Fruit fly (Drosophila melanogaster) whole organism, embryonic: ENCODE data around the gene CG2931.

Source experiments
- CG1024 ChIP-seq: fragments of 200-800 bp; sonication (Bioruptor generic); IDR thresholded peaks from 2 replicates; pipeline ENCODE4 v1.3.6; 2022; ENCODE audit warnings: missing biosample characterization, missing genetic modification characterization
- CG10431 ChIP-seq: fragments of 200-800 bp; sonication (Bioruptor generic); optimal IDR thresholded peaks from 3 replicates; lab custom pipeline; 2018; ENCODE audit warnings: missing biosample characterization, mild to moderate bottlenecking, missing genetic modification characterization
- CG11398 ChIP-seq: fragments of 200-800 bp; sonication (Bioruptor generic); optimal IDR thresholded peaks from 2 replicates; lab custom pipeline; 2016; ENCODE audit warnings: missing biosample characterization, missing genetic modification characterization
- CG11504 ChIP-seq: fragments of 200-800 bp; sonication (Bioruptor generic); optimal IDR thresholded peaks from 3 replicates; lab custom pipeline; 2019; ENCODE audit warnings: missing biosample characterization, mild to moderate bottlenecking, missing genetic modification characterization, moderate library complexity
- CG12769 ChIP-seq: fragments of 200-800 bp; sonication (Bioruptor generic); optimal IDR thresholded peaks from 2 replicates; lab custom pipeline; 2019; ENCODE audit warnings: missing biosample characterization, mild to moderate bottlenecking, missing genetic modification characterization, moderate library complexity
- CG13287 ChIP-seq: fragments of 200-800 bp; sonication (Bioruptor generic); IDR thresholded peaks from 2 replicates; pipeline ENCODE4 v1.3.6; 2022; ENCODE audit warnings: missing biosample characterization, missing genetic modification characterization; ENCODE audit not compliant: partially characterized antibody
- CG16779 ChIP-seq: fragments of 200-800 bp; sonication (Bioruptor generic); IDR thresholded peaks from 2 replicates; pipeline ENCODE4 v1.3.6; 2022; ENCODE audit warnings: missing biosample characterization, missing genetic modification characterization
- CG17912 ChIP-seq: fragments of 200-800 bp; sonication (Bioruptor generic); optimal IDR thresholded peaks from 2 replicates; lab custom pipeline; 2018; ENCODE audit warnings: missing biosample characterization, mild to moderate bottlenecking, missing genetic modification characterization
- CG18011 ChIP-seq: fragments of 200-800 bp; sonication (Bioruptor generic); optimal IDR thresholded peaks from 2 replicates; lab custom pipeline; 2017; ENCODE audit warnings: missing biosample characterization, missing genetic modification characterization, mild to moderate bottlenecking, moderate library complexity, missing genotype
- CG18619 ChIP-seq: fragments of 200-800 bp; sonication (Bioruptor generic); optimal IDR thresholded peaks from 3 replicates; lab custom pipeline; 2017; ENCODE audit warnings: missing biosample characterization, mild to moderate bottlenecking, missing genetic modification characterization
- CG3163 ChIP-seq: fragments of 200-800 bp; sonication (Bioruptor generic); optimal IDR thresholded peaks from 3 replicates; lab custom pipeline; 2016; ENCODE audit warnings: missing biosample characterization, missing genetic modification characterization
- CG33213 ChIP-seq: fragments of 200-800 bp; sonication (Bioruptor generic); optimal IDR thresholded peaks from 3 replicates; lab custom pipeline; 2016; ENCODE audit warnings: missing biosample characterization, missing genetic modification characterization
- CG42726 ChIP-seq: fragments of 200-800 bp; sonication (Bioruptor generic); IDR thresholded peaks from 2 replicates; pipeline ENCODE4 v1.3.6; 2022; ENCODE audit warnings: missing biosample characterization, missing genetic modification characterization; ENCODE audit not compliant: partially characterized antibody
- CG4617 ChIP-seq: fragments of 200-800 bp; sonication (Bioruptor generic); optimal IDR thresholded peaks from 3 replicates; lab custom pipeline; 2016; ENCODE audit warnings: missing biosample characterization, missing genetic modification characterization, borderline replicate concordance
- CG4730 ChIP-seq: fragments of 200-800 bp; sonication (Bioruptor generic); IDR thresholded peaks from 2 replicates; pipeline ENCODE4 v1.3.6; 2022; ENCODE audit warnings: missing biosample characterization, missing genetic modification characterization
- CG5245 ChIP-seq: fragments of 200-800 bp; sonication (Bioruptor generic); optimal IDR thresholded peaks from 3 replicates; lab custom pipeline; 2016; ENCODE audit warnings: missing biosample characterization, missing genetic modification characterization
- CG8290 ChIP-seq, 3 experiments: fragments of 200-800 bp; sonication (Bioruptor generic); optimal IDR thresholded peaks; 2 replicates each; lab custom pipeline; 2016 to 2019; ENCODE audit warnings: missing biosample characterization in 3 of 3, missing genetic modification characterization in 3 of 3, mild to moderate bottlenecking in 2 of 3, moderate library complexity in 1 of 3
- Chrac-16 ChIP-seq: fragments of 200-800 bp; sonication (Bioruptor generic); optimal IDR thresholded peaks from 3 replicates; lab custom pipeline; 2016; ENCODE audit warnings: missing biosample characterization, missing genetic modification characterization
- D ChIP-seq, 2 experiments: fragments of 200-800 bp in 1 of 2; fragments of >200 bp in 1 of 2; sonication (Bioruptor generic) in 1 of 2; optimal IDR thresholded peaks; 2 replicates in 1 of 2; 3 replicates in 1 of 2; lab custom pipeline; 2017; ENCODE audit warnings: mild to moderate bottlenecking in 1 of 2, missing biosample characterization in 1 of 2, missing genetic modification characterization in 1 of 2, missing genetic modification reagents in 1 of 2
- Fer2 ChIP-seq: fragments of 200-800 bp; sonication (Bioruptor generic); optimal IDR thresholded peaks from 2 replicates; lab custom pipeline; 2018; ENCODE audit warnings: missing biosample characterization, mild to moderate bottlenecking, missing genetic modification characterization, moderate library complexity
- GATAe ChIP-seq: fragments of 200-800 bp; sonication (Bioruptor generic); conservative IDR thresholded peaks from 2 replicates; pipeline ENCODE4 v1.3.6; 2022; ENCODE audit warnings: missing biosample characterization, missing genetic modification characterization
- Gug ChIP-seq: fragments of 200-800 bp; sonication (Bioruptor generic); IDR thresholded peaks from 4 replicates; pipeline ENCODE4 v1.3.6; 2022; ENCODE audit warnings: missing biosample characterization, missing genetic modification characterization
- Hmr ChIP-seq: fragments of 200-800 bp; sonication (Bioruptor generic); optimal IDR thresholded peaks from 3 replicates; lab custom pipeline; 2017; ENCODE audit warnings: mild to moderate bottlenecking, missing biosample characterization, missing genetic modification reagents, missing genetic modification characterization
- Kr ChIP-seq: fragments of 200-800 bp; sonication (Bioruptor generic); optimal IDR thresholded peaks from 2 replicates; lab custom pipeline; 2017; ENCODE audit warnings: missing biosample characterization, mild to moderate bottlenecking, missing genetic modification characterization
- MESR4 ChIP-seq: fragments of 200-800 bp; sonication (Bioruptor generic); optimal IDR thresholded peaks from 2 replicates; lab custom pipeline; 2018; ENCODE audit warnings: missing biosample characterization, mild to moderate bottlenecking, missing genetic modification characterization, moderate library complexity
- Tbp ChIP-seq: fragments of >200 bp; optimal IDR thresholded peaks from 2 replicates; lab custom pipeline; 2018; ENCODE audit warnings: missing biosample characterization, missing genetic modification characterization
- ara ChIP-seq: fragments of 200-800 bp; sonication (Bioruptor generic); IDR thresholded peaks from 2 replicates; pipeline ENCODE4 v1.3.6; 2022; ENCODE audit warnings: missing biosample characterization, missing genetic modification characterization
- bsh ChIP-seq, 2 experiments: fragments of 200-800 bp; sonication (Bioruptor generic); optimal IDR thresholded peaks; 2 replicates each; lab custom pipeline; 2017 to 2018; ENCODE audit warnings: mild to moderate bottlenecking in 2 of 2, missing biosample characterization in 2 of 2, missing genetic modification characterization in 2 of 2, moderate library complexity in 1 of 2
- chm ChIP-seq: fragments of 200-800 bp; sonication (Bioruptor generic); IDR thresholded peaks from 2 replicates; pipeline ENCODE4 v1.3.6; 2022; ENCODE audit warnings: missing biosample characterization, missing genetic modification characterization
- dati ChIP-seq: fragments of 200-800 bp; sonication (Bioruptor generic); IDR thresholded peaks from 2 replicates; pipeline ENCODE4 v1.3.6; 2022; ENCODE audit warnings: missing biosample characterization, missing genetic modification characterization
- en ChIP-seq: fragments of 200-800 bp; sonication (Bioruptor generic); optimal IDR thresholded peaks from 2 replicates; lab custom pipeline; 2016; ENCODE audit warnings: missing biosample characterization, missing genetic modification characterization
- eyg ChIP-seq: fragments of 200-800 bp; sonication (Bioruptor generic); optimal IDR thresholded peaks from 3 replicates; lab custom pipeline; 2016; ENCODE audit warnings: missing biosample characterization, missing genetic modification characterization
- gro ChIP-seq: fragments of 200-800 bp; sonication (Bioruptor generic); optimal IDR thresholded peaks from 2 replicates; lab custom pipeline; 2016; ENCODE audit warnings: missing biosample characterization, missing genetic modification characterization
- her ChIP-seq: fragments of 200-800 bp; sonication (Bioruptor generic); optimal IDR thresholded peaks from 2 replicates; lab custom pipeline; 2016; ENCODE audit warnings: missing biosample characterization, missing genetic modification characterization
- hkb ChIP-seq, 2 experiments: fragments of 200-800 bp in 1 of 2; fragments of >200 bp in 1 of 2; sonication (Bioruptor generic) in 1 of 2; IDR thresholded peaks in 1 of 2; optimal IDR thresholded peaks in 1 of 2; 2 replicates each; pipeline versions ENCODE4 v1.3.6 to Lab custom; 2017 to 2022; ENCODE audit warnings: missing biosample characterization in 1 of 2, missing genetic modification characterization in 1 of 2
- jumu ChIP-seq: fragments of 200-800 bp; sonication (Bioruptor generic); optimal IDR thresholded peaks from 3 replicates; lab custom pipeline; 2016; ENCODE audit warnings: missing biosample characterization, missing genetic modification characterization
- lola ChIP-seq, 3 experiments: fragments of >200 bp in 2 of 3; fragments of 200-800 bp in 1 of 3; sonication (Bioruptor generic) in 1 of 3; optimal IDR thresholded peaks; 2 replicates each; lab custom pipeline; 2017 to 2019; ENCODE audit warnings: missing biosample characterization in 3 of 3, missing genetic modification characterization in 3 of 3, mild to moderate bottlenecking in 1 of 3, moderate library complexity in 1 of 3
- luna ChIP-seq: fragments of 200-800 bp; sonication (Bioruptor generic); optimal IDR thresholded peaks from 2 replicates; lab custom pipeline; 2016; ENCODE audit warnings: missing biosample characterization, missing genetic modification characterization
- mirr ChIP-seq: fragments of 200-800 bp; sonication (Bioruptor generic); optimal IDR thresholded peaks from 3 replicates; lab custom pipeline; 2018; ENCODE audit warnings: missing biosample characterization, mild to moderate bottlenecking, missing genetic modification characterization
- odd ChIP-seq: fragments of 200-800 bp; sonication (Bioruptor generic); optimal IDR thresholded peaks from 2 replicates; lab custom pipeline; 2017; ENCODE audit warnings: missing biosample characterization, mild to moderate bottlenecking, missing genetic modification characterization
- onecut ChIP-seq: fragments of 200-800 bp; sonication (Bioruptor generic); IDR thresholded peaks from 2 replicates; pipeline ENCODE4 v1.3.6; 2022; ENCODE audit warnings: missing biosample characterization, missing genetic modification characterization
- pb ChIP-seq: fragments of 200-800 bp; sonication (Bioruptor generic); optimal IDR thresholded peaks from 3 replicates; lab custom pipeline; 2016; ENCODE audit warnings: missing biosample characterization, missing genetic modification characterization
- phol ChIP-seq: fragments of 200-800 bp; sonication (Bioruptor generic); optimal IDR thresholded peaks from 3 replicates; lab custom pipeline; 2018; ENCODE audit warnings: missing biosample characterization, mild to moderate bottlenecking, missing genetic modification characterization, moderate library complexity
- psq ChIP-seq: fragments of 200-800 bp; sonication (Bioruptor generic); optimal IDR thresholded peaks from 2 replicates; lab custom pipeline; 2017; ENCODE audit warnings: missing biosample characterization, missing genetic modification characterization
- scrt ChIP-seq: fragments of 200-800 bp; sonication (Bioruptor generic); optimal IDR thresholded peaks from 2 replicates; lab custom pipeline; 2018; ENCODE audit warnings: missing biosample characterization, mild to moderate bottlenecking, missing genetic modification characterization, moderate library complexity
- sd ChIP-seq: fragments of 200-800 bp; sonication (Bioruptor generic); optimal IDR thresholded peaks from 3 replicates; lab custom pipeline; 2018; ENCODE audit warnings: missing biosample characterization, mild to moderate bottlenecking, missing genetic modification characterization, moderate library complexity
- trem ChIP-seq: fragments of 200-800 bp; optimal IDR thresholded peaks from 3 replicates; lab custom pipeline; 2019; ENCODE audit warnings: missing biosample characterization, mild to moderate bottlenecking, missing genetic modification characterization, moderate library complexity
- wek ChIP-seq: fragments of 200-800 bp; sonication (Bioruptor generic); optimal IDR thresholded peaks from 3 replicates; lab custom pipeline; 2018; ENCODE audit warnings: missing biosample characterization, mild to moderate bottlenecking, missing genetic modification characterization, moderate library complexity

The CG2931 gene

dm6 chr3R:5600361-5601043, 32.1 kb upstream of the CG2931 start (continued):
- no peak for TF ChIP-seq chm (GFP tag; lab: Robert Waterston, UW)
- no peak for TF ChIP-seq CG8290 (GFP tag; optimal IDR thresholded peaks at IDR 0.05; lab: Kevin White, UChicago)
- peak in 1 of 2 experiments; percentile 75 for TF ChIP-seq CG8290 (tag; optimal IDR thresholded peaks at IDR 0.05; lab: Kevin White, UChicago)
- no peak for TF ChIP-seq CG18619 (GFP tag; lab: Kevin White, UChicago)
- TF ChIP-seq CG11398 (GFP tag; lab: Kevin White, UChicago), result no peak
- TF ChIP-seq onecut (GFP tag; lab: Robert Waterston, UW), result peak; percentile 16; the same call in 1 of the 2 replicates
- TF ChIP-seq mirr (GFP tag; lab: Kevin White, UChicago), result peak; percentile 75
- peak; percentile 89 for TF ChIP-seq CG10431
- TF ChIP-seq trem (tag; lab: Kevin White, UChicago), result no peak
- no peak for TF ChIP-seq GATAe (GFP tag; lab: Robert Waterston, UW)
- no peak for TF ChIP-seq CG16779
- no peak for TF ChIP-seq dati (GFP tag; lab: Robert Waterston, UW)
- no peak for TF ChIP-seq CG13287 (GFP tag; lab: Robert Waterston, UW)
- TF ChIP-seq lola (GFP tag; optimal IDR thresholded peaks at IDR 0.05; lab: Kevin White, UChicago), result no peak
- TF ChIP-seq CG5245 (GFP tag; lab: Kevin White, UChicago), result no peak
- no peak for TF ChIP-seq CG11504 (tag; lab: Kevin White, UChicago)
- TF ChIP-seq Tbp, result peak; percentile 82
- peak; percentile 14 for TF ChIP-seq eyg
- TF ChIP-seq sd (tag; lab: Kevin White, UChicago), result peak; percentile 95
- TF ChIP-seq CG1024, result no peak
- TF ChIP-seq gro, result peak; percentile 49
- TF ChIP-seq CG4617, result no peak
- TF ChIP-seq MESR4 (GFP tag; lab: Kevin White, UChicago), result peak; percentile 95
- no peak for TF ChIP-seq CG42726 (GFP tag; lab: Robert Waterston, UW)
- no peak for TF ChIP-seq CG4730 (GFP tag; lab: Robert Waterston, UW)
- TF ChIP-seq hkb (optimal IDR thresholded peaks at IDR 0.05; lab: Kevin White, UChicago), result no peak
- no peak for TF ChIP-seq hkb (GFP tag; IDR thresholded peaks at IDR 0.05; lab: Robert Waterston, UW)
- TF ChIP-seq Kr, result no peak
- no peak for TF ChIP-seq CG33213 (GFP tag; lab: Kevin White, UChicago)
- TF ChIP-seq psq, result peak; percentile 95
- no peak for TF ChIP-seq CG3163 (GFP tag; lab: Kevin White, UChicago)
- TF ChIP-seq her, result no peak
- TF ChIP-seq Chrac-16 (GFP tag; lab: Kevin White, UChicago), result no peak
- TF ChIP-seq luna, result peak; percentile 13
- no peak for TF ChIP-seq ara (GFP tag; lab: Robert Waterston, UW)
- TF ChIP-seq D (optimal IDR thresholded peaks at IDR 0.05; lab: Kevin White, UChicago), result peak; percentile 65
- no peak for TF ChIP-seq D (GFP tag; optimal IDR thresholded peaks at IDR 0.05; lab: Kevin White, UChicago)
- TF ChIP-seq CG18011, result no peak
- peak; percentile 9 for TF ChIP-seq jumu (GFP tag; lab: Kevin White, UChicago)
- TF ChIP-seq Fer2 (tag; lab: Kevin White, UChicago), result no peak
- peak; percentile 97 for TF ChIP-seq CG12769 (tag; lab: Kevin White, UChicago)
- peak; percentile 21 for TF ChIP-seq odd (GFP tag; lab: Kevin White, UChicago)
- TF ChIP-seq en (GFP tag; lab: Kevin White, UChicago), result no peak
- peak; percentile 5 for TF ChIP-seq pb
- peak; percentile 85 for TF ChIP-seq CG17912
- peak; percentile 58 for TF ChIP-seq wek (GFP tag; lab: Kevin White, UChicago)
- no peak for TF ChIP-seq Gug (GFP tag; lab: Robert Waterston, UW)
- TF ChIP-seq bsh (GFP tag; optimal IDR thresholded peaks at IDR 0.05; lab: Kevin White, UChicago), result peak; percentile 11 to 23
- peak; percentile 99 for TF ChIP-seq phol (tag; lab: Kevin White, UChicago)
- peak; percentile 15 for TF ChIP-seq scrt
- TF ChIP-seq Hmr (GFP tag; lab: Kevin White, UChicago), result peak; percentile 9
